Worm (Caenorhabditis elegans): ENCODE measurements around the gene C35D10.8.

Gene C35D10.8

ce11 chrIII:4903784-4904183 lies 48.8 kb downstream of the C35D10.8 start, which contains the start of gene kbp-2:
Gene kbp-2 (minus strand): TSS chrIII:4903884.
- TF ChIP-seq med-1 (GFP tag; optimal IDR thresholded peaks at IDR 0.05; ENCODE audit: insufficient read depth) (no peak), klf-2 (GFP tag; conservative IDR thresholded peaks at IDR 0.05) (no peak), T22C8.4 (GFP tag; IDR thresholded peaks at IDR 0.05) (no peak), ztf-29 (GFP tag; IDR thresholded peaks at IDR 0.05) (no peak), ref-1 (GFP tag; conservative IDR thresholded peaks at IDR 0.05) (no peak), cog-1 (tag; optimal IDR thresholded peaks at IDR 0.05) (no peak), flt-1 (GFP tag; IDR thresholded peaks at IDR 0.05) (no peak), ztf-23 (GFP tag; IDR thresholded peaks at IDR 0.05) (no peak), tab-1 (GFP tag; IDR thresholded peaks at IDR 0.05) (no peak)

ce11 chrIII:4905405-4905804 lies 50.4 kb downstream of the C35D10.8 start, which contains the start of gene F26F4.8:
Gene F26F4.8 (minus strand): TSS chrIII:4905473.
- no peak for TF ChIP-seq cog-1 (tag; optimal IDR thresholded peaks at IDR 0.05)
- no peak for TF ChIP-seq flt-1 (GFP tag; IDR thresholded peaks at IDR 0.05)
- no peak for TF ChIP-seq ref-1 (GFP tag; conservative IDR thresholded peaks at IDR 0.05)
- no peak for TF ChIP-seq tab-1 (GFP tag; IDR thresholded peaks at IDR 0.05)
- TF ChIP-seq ztf-23 (GFP tag; IDR thresholded peaks at IDR 0.05), result no peak
- TF ChIP-seq klf-2 (GFP tag; conservative IDR thresholded peaks at IDR 0.05), result no peak
- TF ChIP-seq med-1 (GFP tag; optimal IDR thresholded peaks at IDR 0.05; ENCODE audit: insufficient read depth), result no peak

All from whole organism, midembryonic.